Fruit fly (Drosophila melanogaster) whole organism, embryonic: ENCODE results near the gene Ir64a.

Experiments
- Antp ChIP-seq: fragments of 200-800 bp; sonication (Bioruptor generic); optimal IDR thresholded peaks from 3 replicates; lab custom pipeline; 2016; ENCODE audit warnings: missing biosample characterization, missing genetic modification characterization
- CG1024 ChIP-seq: fragments of 200-800 bp; sonication (Bioruptor generic); IDR thresholded peaks from 2 replicates; pipeline ENCODE4 v1.3.6; 2022; ENCODE audit warnings: missing biosample characterization, missing genetic modification characterization
- CG10321 ChIP-seq: fragments of 200-800 bp; sonication (Bioruptor generic); IDR thresholded peaks from 2 replicates; pipeline ENCODE4 v1.3.6; 2022; ENCODE audit warnings: missing biosample characterization, missing genetic modification characterization
- CG12299 ChIP-seq: fragments of 200-800 bp; sonication (Bioruptor generic); optimal IDR thresholded peaks from 2 replicates; lab custom pipeline; 2018; ENCODE audit warnings: missing biosample characterization, mild to moderate bottlenecking, missing genetic modification characterization
- CG12391 ChIP-seq: fragments of 200-800 bp; sonication (Bioruptor generic); optimal IDR thresholded peaks from 3 replicates; lab custom pipeline; 2018; ENCODE audit warnings: missing biosample characterization, mild to moderate bottlenecking, missing genetic modification characterization, moderate library complexity
- CG12744 ChIP-seq: fragments of 200-800 bp; sonication (Bioruptor generic); optimal IDR thresholded peaks from 2 replicates; lab custom pipeline; 2016; ENCODE audit warnings: missing biosample characterization, missing genetic modification characterization
- CG15269 ChIP-seq: fragments of 200-800 bp; sonication (Bioruptor generic); optimal IDR thresholded peaks from 2 replicates; lab custom pipeline; 2018; ENCODE audit warnings: missing biosample characterization, mild to moderate bottlenecking, missing genetic modification characterization, moderate library complexity
- CG15601 ChIP-seq: fragments of 200-800 bp; sonication (Bioruptor generic); optimal IDR thresholded peaks from 3 replicates; lab custom pipeline; 2019; ENCODE audit warnings: missing biosample characterization, mild to moderate bottlenecking, missing genetic modification characterization, moderate library complexity
- CG16813 ChIP-seq: fragments of 200-800 bp; sonication (Bioruptor generic); IDR thresholded peaks from 3 replicates; pipeline ENCODE4 v1.3.6; 2022; ENCODE audit warnings: missing biosample characterization, missing genetic modification characterization; ENCODE audit not compliant: partially characterized antibody
- CG17361 ChIP-seq: fragments of 200-800 bp; sonication (Bioruptor generic); IDR thresholded peaks from 3 replicates; pipeline ENCODE4 v1.3.6; 2022; ENCODE audit warnings: missing biosample characterization, missing genetic modification characterization
- CG18262 ChIP-seq: fragments of 200-800 bp; optimal IDR thresholded peaks from 3 replicates; lab custom pipeline; 2019; ENCODE audit warnings: missing biosample characterization, mild to moderate bottlenecking, missing genetic modification characterization, moderate library complexity
- CG30020 ChIP-seq: fragments of 200-800 bp; optimal IDR thresholded peaks from 2 replicates; lab custom pipeline; 2019; ENCODE audit warnings: missing biosample characterization, mild to moderate bottlenecking, missing genetic modification characterization, moderate library complexity
- CG30403 ChIP-seq: fragments of 200-800 bp; sonication (Bioruptor generic); optimal IDR thresholded peaks from 3 replicates; lab custom pipeline; 2016; ENCODE audit warnings: missing biosample characterization, missing genetic modification characterization
- CG33557 ChIP-seq: fragments of 200-800 bp; sonication (Bioruptor generic); optimal IDR thresholded peaks from 2 replicates; lab custom pipeline; 2019; ENCODE audit warnings: missing biosample characterization, mild to moderate bottlenecking, missing genetic modification characterization, moderate library complexity
- CG34376 ChIP-seq: fragments of 200-800 bp; sonication (Bioruptor generic); optimal IDR thresholded peaks from 2 replicates; lab custom pipeline; 2018; ENCODE audit warnings: missing biosample characterization, mild to moderate bottlenecking, missing genetic modification characterization
- CG5180 ChIP-seq: fragments of 200-800 bp; sonication (Bioruptor generic); optimal IDR thresholded peaks from 3 replicates; lab custom pipeline; 2017; ENCODE audit warnings: missing biosample characterization, missing genetic modification characterization, mild to moderate bottlenecking, moderate library complexity, missing genetic modification reagents
- CG6272 ChIP-seq: fragments of 200-800 bp; sonication (Bioruptor generic); IDR thresholded peaks from 2 replicates; pipeline ENCODE4 v1.3.6; 2022; ENCODE audit warnings: missing biosample characterization, missing genetic modification characterization
- CG7357 ChIP-seq: fragments of 200-800 bp; sonication (Bioruptor generic); IDR thresholded peaks from 3 replicates; pipeline ENCODE4 v1.3.6; 2022; ENCODE audit warnings: missing biosample characterization, missing genetic modification characterization
- CG7556 ChIP-seq: fragments of 200-800 bp; sonication (Bioruptor generic); optimal IDR thresholded peaks from 2 replicates; lab custom pipeline; 2017; ENCODE audit warnings: missing biosample characterization, mild to moderate bottlenecking, missing genetic modification characterization
- CG7839 ChIP-seq: fragments of 200-800 bp; sonication (Bioruptor generic); optimal IDR thresholded peaks from 3 replicates; lab custom pipeline; 2018; ENCODE audit warnings: missing biosample characterization, mild to moderate bottlenecking, missing genetic modification characterization, moderate library complexity
- CG9609 ChIP-seq: fragments of 200-800 bp; sonication (Bioruptor generic); optimal IDR thresholded peaks from 3 replicates; lab custom pipeline; 2016; ENCODE audit warnings: missing biosample characterization, missing genetic modification characterization
- CG9932 ChIP-seq: fragments of 200-800 bp; sonication (Bioruptor generic); IDR thresholded peaks from 2 replicates; pipeline ENCODE4 v1.3.6; 2022; ENCODE audit warnings: missing biosample characterization, missing genetic modification characterization
- Dfd ChIP-seq, 2 experiments: fragments of >200 bp; optimal IDR thresholded peaks; 2 replicates each; lab custom pipeline; 2017; ENCODE audit warnings: missing biosample characterization in 2 of 2, missing genetic modification characterization in 2 of 2
- Fer1 ChIP-seq: fragments of 200-800 bp; sonication (Bioruptor generic); optimal IDR thresholded peaks from 2 replicates; lab custom pipeline; 2017; ENCODE audit warnings: missing biosample characterization, mild to moderate bottlenecking, missing genetic modification characterization
- HLH54F ChIP-seq: fragments of 200-800 bp; sonication (Bioruptor generic); optimal IDR thresholded peaks from 3 replicates; lab custom pipeline; 2016; ENCODE audit warnings: missing biosample characterization, missing genetic modification characterization
- HmgD ChIP-seq: fragments of 200-800 bp; sonication (Bioruptor generic); optimal IDR thresholded peaks from 3 replicates; lab custom pipeline; 2016; ENCODE audit warnings: missing biosample characterization, missing genetic modification characterization
- Hsf ChIP-seq: fragments of 200-800 bp; sonication (Bioruptor generic); optimal IDR thresholded peaks from 3 replicates; lab custom pipeline; 2016; ENCODE audit warnings: missing biosample characterization, missing genetic modification characterization
- Mad ChIP-seq: fragments of 200-800 bp; sonication (Bioruptor generic); optimal IDR thresholded peaks from 2 replicates; lab custom pipeline; 2016; ENCODE audit warnings: missing biosample characterization, missing genetic modification characterization
- Nf-YA ChIP-seq: fragments of 200-800 bp; sonication (Bioruptor generic); IDR thresholded peaks from 2 replicates; pipeline ENCODE4 v1.3.6; 2022; ENCODE audit warnings: missing biosample characterization, missing genetic modification characterization
- bowl ChIP-seq: fragments of 200-800 bp; sonication (Bioruptor generic); IDR thresholded peaks from 2 replicates; pipeline ENCODE4 v1.3.6; 2022; ENCODE audit warnings: missing biosample characterization, missing genetic modification characterization
- chif ChIP-seq, 2 experiments: fragments of 200-800 bp; sonication (Bioruptor generic); optimal IDR thresholded peaks; 3 replicates each; lab custom pipeline; 2016; ENCODE audit warnings: missing biosample characterization in 2 of 2, missing genetic modification characterization in 2 of 2
- corto ChIP-seq: fragments of 200-800 bp; sonication (Bioruptor generic); optimal IDR thresholded peaks from 2 replicates; lab custom pipeline; 2016; ENCODE audit warnings: missing biosample characterization, mild to moderate bottlenecking, missing genetic modification characterization, moderate library complexity
- crp ChIP-seq, 2 experiments: fragments of 200-800 bp; sonication (Bioruptor generic); optimal IDR thresholded peaks; 2 replicates in 1 of 2; 3 replicates in 1 of 2; lab custom pipeline; 2017; ENCODE audit warnings: missing biosample characterization in 2 of 2, missing genetic modification characterization in 2 of 2, mild to moderate bottlenecking in 1 of 2, moderate library complexity in 1 of 2
- dan ChIP-seq: fragments of 200-800 bp; sonication (Bioruptor generic); IDR thresholded peaks from 2 replicates; pipeline ENCODE4 v1.3.6; 2022; ENCODE audit warnings: missing biosample characterization, missing genetic modification characterization
- disco-r ChIP-seq: fragments of 200-800 bp; sonication (Bioruptor generic); optimal IDR thresholded peaks from 2 replicates; lab custom pipeline; 2016; ENCODE audit warnings: missing biosample characterization, missing genetic modification characterization
- ewg ChIP-seq: fragments of 200-800 bp; sonication (Bioruptor generic); optimal IDR thresholded peaks from 3 replicates; lab custom pipeline; 2017; ENCODE audit warnings: mild to moderate bottlenecking, missing biosample characterization, missing genetic modification reagents, missing genetic modification characterization
- grn ChIP-seq: fragments of 200-800 bp; sonication (Bioruptor generic); optimal IDR thresholded peaks from 3 replicates; lab custom pipeline; 2017; ENCODE audit warnings: missing biosample characterization, missing genetic modification characterization
- gro ChIP-seq: fragments of 200-800 bp; sonication (Bioruptor generic); optimal IDR thresholded peaks from 2 replicates; lab custom pipeline; 2016; ENCODE audit warnings: missing biosample characterization, missing genetic modification characterization
- gsb ChIP-seq: fragments of 200-800 bp; sonication (Bioruptor generic); IDR thresholded peaks from 2 replicates; pipeline ENCODE4 v1.3.6; 2022; ENCODE audit warnings: missing biosample characterization, missing genetic modification characterization
- gt ChIP-seq: fragments of 200-800 bp; sonication (Bioruptor generic); IDR thresholded peaks from 2 replicates; pipeline ENCODE4 v1.3.6; 2022; ENCODE audit warnings: missing biosample characterization, missing genetic modification characterization
- her ChIP-seq: fragments of 200-800 bp; sonication (Bioruptor generic); optimal IDR thresholded peaks from 2 replicates; lab custom pipeline; 2016; ENCODE audit warnings: missing biosample characterization, missing genetic modification characterization
- insv ChIP-seq, 2 experiments: fragments of 200-800 bp; sonication (Bioruptor generic); optimal IDR thresholded peaks; 3 replicates each; lab custom pipeline; 2016 to 2018; ENCODE audit warnings: missing biosample characterization in 2 of 2, missing genetic modification characterization in 2 of 2
- knrl ChIP-seq: fragments of 200-800 bp; sonication (Bioruptor generic); IDR thresholded peaks from 3 replicates; pipeline ENCODE4 v1.3.6; 2022; ENCODE audit warnings: missing biosample characterization, missing genetic modification characterization; ENCODE audit not compliant: partially characterized antibody
- lmd ChIP-seq: fragments of 200-800 bp; sonication (Bioruptor generic); IDR thresholded peaks from 2 replicates; pipeline ENCODE4 v1.3.6; 2022; ENCODE audit warnings: missing biosample characterization, missing genetic modification characterization
- mld ChIP-seq: fragments of 200-800 bp; sonication (Bioruptor generic); IDR thresholded peaks from 3 replicates; pipeline ENCODE4 v1.3.6; 2022; ENCODE audit warnings: missing biosample characterization, missing genetic modification characterization; ENCODE audit not compliant: partially characterized antibody
- nerfin-2 ChIP-seq: fragments of 200-800 bp; sonication (Bioruptor generic); IDR thresholded peaks from 2 replicates; pipeline ENCODE4 v1.3.6; 2022; ENCODE audit warnings: missing biosample characterization, missing genetic modification characterization; ENCODE audit not compliant: partially characterized antibody
- salm ChIP-seq: fragments of 200-800 bp; sonication (Bioruptor generic); optimal IDR thresholded peaks from 2 replicates; lab custom pipeline; 2018; ENCODE audit warnings: missing biosample characterization, mild to moderate bottlenecking, missing genetic modification characterization
- sna ChIP-seq: fragments of 200-800 bp; sonication (Bioruptor generic); IDR thresholded peaks from 2 replicates; pipeline ENCODE4 v1.3.6; 2022; ENCODE audit warnings: missing biosample characterization, missing genetic modification characterization; ENCODE audit not compliant: partially characterized antibody
- tna ChIP-seq: fragments of 200-800 bp; sonication (Bioruptor generic); IDR thresholded peaks from 2 replicates; pipeline ENCODE4 v1.3.6; 2022; ENCODE audit warnings: missing biosample characterization, missing genetic modification characterization; ENCODE audit not compliant: partially characterized antibody
- twi ChIP-seq: fragments of 200-800 bp; optimal IDR thresholded peaks from 2 replicates; lab custom pipeline; 2019; ENCODE audit warnings: missing biosample characterization, mild to moderate bottlenecking, missing genetic modification characterization, moderate library complexity
- yki ChIP-seq: fragments of >200 bp; optimal IDR thresholded peaks from 3 replicates; lab custom pipeline; 2018

Ir64a gene

dm6 chr3L:5341770-5342318, 40.8 kb downstream of the Ir64a start:
- TF ChIP-seq tna (GFP tag; lab: Robert Waterston, UW) = peak; percentile 44
- TF ChIP-seq CG17361 (GFP tag; lab: Robert Waterston, UW) = no peak
- TF ChIP-seq twi (tag; lab: Kevin White, UChicago) = no peak
- TF ChIP-seq CG7357 (GFP tag; lab: Robert Waterston, UW) = no peak
- TF ChIP-seq gt (GFP tag; lab: Robert Waterston, UW) = no peak
- no peak for TF ChIP-seq insv (GFP tag; optimal IDR thresholded peaks at IDR 0.05; lab: Kevin White, UChicago)
- no peak for TF ChIP-seq CG30020 (tag; lab: Kevin White, UChicago)
- TF ChIP-seq salm = no peak
- no peak for TF ChIP-seq Hsf (GFP tag; lab: Kevin White, UChicago)
- TF ChIP-seq CG34376 (GFP tag; lab: Kevin White, UChicago) = no peak
- no peak for TF ChIP-seq chif (GFP tag; optimal IDR thresholded peaks at IDR 0.05; lab: Kevin White, UChicago)
- TF ChIP-seq yki = no peak
- peak; percentile 22; the same call in 1 of the 2 replicates for TF ChIP-seq sna (GFP tag; lab: Robert Waterston, UW)
- peak; percentile 34; the same call in 1 of the 3 replicates for TF ChIP-seq knrl (GFP tag; lab: Robert Waterston, UW)
- TF ChIP-seq CG16813 (GFP tag; lab: Robert Waterston, UW) = peak; percentile 63; the same call in 2 of the 3 replicates
- no peak for TF ChIP-seq CG5180 (GFP tag; lab: Kevin White, UChicago)
- no peak for TF ChIP-seq gsb (GFP tag; lab: Robert Waterston, UW)
- peak; percentile 59; the same call in 1 of the 2 replicates for TF ChIP-seq nerfin-2
- TF ChIP-seq CG33557 = no peak
- no peak for TF ChIP-seq Nf-YA (GFP tag; lab: Robert Waterston, UW)
- TF ChIP-seq CG15601 (tag; lab: Kevin White, UChicago) = no peak
- TF ChIP-seq CG10321 (GFP tag; lab: Robert Waterston, UW) = no peak
- TF ChIP-seq disco-r (GFP tag; lab: Kevin White, UChicago) = no peak
- TF ChIP-seq bowl = no peak
- no peak for TF ChIP-seq CG7839 (tag; lab: Kevin White, UChicago)
- TF ChIP-seq CG15269 (tag; lab: Kevin White, UChicago) = no peak
- no peak for TF ChIP-seq CG12391 (tag; lab: Kevin White, UChicago)
- no peak for TF ChIP-seq corto
- TF ChIP-seq CG6272 (GFP tag; lab: Robert Waterston, UW) = no peak
- no peak for TF ChIP-seq HmgD (GFP tag; lab: Kevin White, UChicago)
- no peak for TF ChIP-seq Dfd (GFP tag; optimal IDR thresholded peaks at IDR 0.05; lab: Kevin White, UChicago)
- TF ChIP-seq CG12299 = no peak
- TF ChIP-seq CG1024 = no peak
- no peak for TF ChIP-seq Mad (GFP tag; lab: Kevin White, UChicago)
- no peak for TF ChIP-seq dan
- TF ChIP-seq Fer1 (GFP tag; lab: Kevin White, UChicago) = no peak
- TF ChIP-seq gro (GFP tag; lab: Kevin White, UChicago) = no peak
- TF ChIP-seq her (GFP tag; lab: Kevin White, UChicago) = no peak
- TF ChIP-seq Antp (GFP tag; lab: Kevin White, UChicago) = no peak
- no peak for TF ChIP-seq CG7556
- TF ChIP-seq grn = no peak
- no peak for TF ChIP-seq CG12744 (GFP tag; lab: Kevin White, UChicago)
- no peak for TF ChIP-seq HLH54F
- TF ChIP-seq CG30403 (GFP tag; lab: Kevin White, UChicago) = no peak
- no peak for TF ChIP-seq CG9609 (GFP tag; lab: Kevin White, UChicago)
- no peak for TF ChIP-seq ewg (GFP tag; lab: Kevin White, UChicago)
- TF ChIP-seq mld (GFP tag; lab: Robert Waterston, UW) = peak; percentile 69
- no peak for TF ChIP-seq crp (GFP tag; optimal IDR thresholded peaks at IDR 0.05; lab: Kevin White, UChicago)
- TF ChIP-seq CG9932 (GFP tag; lab: Robert Waterston, UW) = no peak
- TF ChIP-seq CG18262 (tag; lab: Kevin White, UChicago) = no peak
- no peak for TF ChIP-seq lmd
